Fruit fly (Drosophila melanogaster): ENCODE measurements around the gene dyl.

The dyl gene

DNA sequence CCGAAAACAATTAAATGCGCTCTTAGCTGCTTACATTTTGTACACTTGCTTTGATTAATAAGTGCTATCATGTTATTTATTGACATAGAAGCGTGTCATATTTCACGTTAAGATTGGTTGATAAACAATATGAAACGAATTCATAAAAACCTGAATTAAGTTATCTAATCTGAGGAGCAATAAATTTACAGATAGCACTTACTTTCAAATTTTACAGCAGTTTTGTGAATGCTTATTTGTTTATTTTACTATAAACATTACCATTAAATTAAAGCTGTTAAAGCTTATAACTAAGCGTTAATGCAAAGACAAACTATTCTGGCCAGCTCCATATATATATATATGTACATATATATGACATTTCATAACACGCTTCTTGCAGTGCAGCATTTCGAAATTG is 5.4 kb downstream of the dyl start:
- TF ChIP-seq HLH106 (tag; optimal IDR thresholded peaks at IDR 0.05): no peak
- no peak for TF ChIP-seq sage (GFP tag; optimal IDR thresholded peaks at IDR 0.05)
- no peak for TF ChIP-seq ey (GFP tag; optimal IDR thresholded peaks at IDR 0.05)
- no peak for TF ChIP-seq brk (GFP tag; optimal IDR thresholded peaks at IDR 0.05)
- TF ChIP-seq Hr78 (GFP tag; optimal IDR thresholded peaks at IDR 0.05): no peak
- TF ChIP-seq Dfd (GFP tag; optimal IDR thresholded peaks at IDR 0.05): no peak
- no peak for TF ChIP-seq N (GFP tag; optimal IDR thresholded peaks at IDR 0.05)
- TF ChIP-seq sv (GFP tag; optimal IDR thresholded peaks at IDR 0.05): no peak
- no peak for TF ChIP-seq psq (GFP tag; optimal IDR thresholded peaks at IDR 0.05)
- no peak for TF ChIP-seq CrebA (GFP tag; optimal IDR thresholded peaks at IDR 0.05; ENCODE audit: borderline replicate concordance)
- TF ChIP-seq usp (GFP tag; optimal IDR thresholded peaks at IDR 0.05): no peak
- no peak for TF ChIP-seq Myc (optimal IDR thresholded peaks at IDR 0.05)
- no peak for TF ChIP-seq CG9705 (GFP tag; optimal IDR thresholded peaks at IDR 0.05)

DNA sequence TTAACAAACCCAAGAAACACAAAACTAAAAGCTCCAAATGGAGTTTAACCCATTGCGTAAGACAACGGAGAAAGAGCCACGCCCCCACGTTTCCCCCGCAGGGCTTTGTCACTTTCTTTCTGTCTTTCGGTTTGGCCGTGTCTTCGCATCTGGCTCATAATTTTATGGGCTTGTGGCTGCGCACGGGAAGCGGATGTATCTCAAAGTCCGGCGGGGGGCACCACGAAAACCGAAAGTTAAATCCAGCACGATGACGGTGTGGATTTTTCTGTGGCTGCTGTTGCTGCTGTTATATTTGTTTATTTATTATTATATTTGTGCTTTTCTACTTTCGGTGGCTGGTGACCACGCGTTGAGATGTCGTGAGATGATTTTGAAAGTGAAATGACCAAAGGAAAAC is 10.8 kb downstream of the dyl start:
- TF ChIP-seq usp (GFP tag; optimal IDR thresholded peaks at IDR 0.05) (no peak), GATAd (GFP tag; optimal IDR thresholded peaks at IDR 0.05) (no peak), Sp1 (GFP tag; optimal IDR thresholded peaks at IDR 0.05) (no peak), Jra (GFP tag; optimal IDR thresholded peaks at IDR 0.05) (no peak)

DNA sequence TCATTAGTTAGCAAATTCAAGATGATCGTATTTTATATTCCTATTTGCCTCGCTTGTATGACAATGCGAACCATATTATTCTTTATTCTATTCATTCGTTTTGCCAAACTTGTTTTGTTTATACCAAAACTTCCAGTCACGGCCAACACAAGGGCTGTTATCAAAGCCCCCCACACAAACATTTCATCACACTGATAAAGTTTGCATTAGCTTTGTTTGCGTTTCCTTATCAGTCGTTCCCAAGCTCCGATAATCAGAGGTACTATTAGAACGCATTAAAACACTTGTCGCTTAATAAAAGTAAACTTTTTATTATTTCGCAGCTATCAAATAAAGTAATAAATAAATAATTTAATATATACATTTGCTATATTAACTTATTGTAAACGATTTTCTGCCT is 13.8 kb downstream of the dyl start:
- no peak for TF ChIP-seq GATAd (GFP tag; optimal IDR thresholded peaks at IDR 0.05)
- no peak for TF ChIP-seq CG32264 (GFP tag; optimal IDR thresholded peaks at IDR 0.05)
- TF ChIP-seq fru (GFP tag; optimal IDR thresholded peaks at IDR 0.05): no peak
- TF ChIP-seq sv (GFP tag; optimal IDR thresholded peaks at IDR 0.05): no peak
- TF ChIP-seq Rel (GFP tag; optimal IDR thresholded peaks at IDR 0.05): no peak
- no peak for TF ChIP-seq Rel (tag; optimal IDR thresholded peaks at IDR 0.05)
- no peak for TF ChIP-seq dl (GFP tag; optimal IDR thresholded peaks at IDR 0.05; ENCODE audit: insufficient read depth in 1 of 2, partially characterized antibody in 2 of 2)
- TF ChIP-seq foxo (GFP tag; optimal IDR thresholded peaks at IDR 0.05): no peak
- TF ChIP-seq jim (GFP tag; optimal IDR thresholded peaks at IDR 0.05): no peak
- no peak for TF ChIP-seq Sp1 (GFP tag; optimal IDR thresholded peaks at IDR 0.05)
- TF ChIP-seq dsf (GFP tag; optimal IDR thresholded peaks at IDR 0.05; ENCODE audit: borderline replicate concordance): no peak
- TF ChIP-seq Vsx2 (GFP tag; optimal IDR thresholded peaks at IDR 0.05; ENCODE audit: partially characterized antibody): no peak
- TF ChIP-seq woc (GFP tag; optimal IDR thresholded peaks at IDR 0.05): no peak
- no peak for TF ChIP-seq Dif (GFP tag; optimal IDR thresholded peaks at IDR 0.05; ENCODE audit: partially characterized antibody)
- no peak for TF ChIP-seq CrebA (GFP tag; optimal IDR thresholded peaks at IDR 0.05; ENCODE audit: borderline replicate concordance)
- no peak for TF ChIP-seq br (GFP tag; optimal IDR thresholded peaks at IDR 0.05)
- TF ChIP-seq Hr78 (GFP tag; optimal IDR thresholded peaks at IDR 0.05): no peak

DNA sequence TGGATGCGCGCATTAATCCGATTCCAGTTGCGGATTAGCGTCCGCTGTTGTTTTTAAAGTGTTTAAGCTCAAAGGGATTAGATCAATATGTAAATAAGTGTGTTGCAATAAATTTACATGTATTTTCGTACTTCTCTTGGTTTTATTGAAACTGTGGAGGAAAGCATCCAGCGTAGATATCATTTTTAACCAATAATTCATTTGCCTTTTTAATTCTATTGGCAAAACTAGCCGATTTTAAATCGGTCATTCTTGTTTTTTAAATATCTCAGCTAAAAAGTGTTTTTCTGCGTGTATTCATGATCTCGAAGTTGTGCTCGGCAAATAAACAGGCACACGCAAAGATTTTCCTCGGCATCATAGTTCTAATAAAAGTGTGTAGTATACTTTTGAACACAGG is 14.2 kb downstream of the dyl start:
- TF ChIP-seq OdsH (GFP tag; optimal IDR thresholded peaks at IDR 0.05) (no peak), Hr78 (GFP tag; optimal IDR thresholded peaks at IDR 0.05) (no peak), foxo (GFP tag; optimal IDR thresholded peaks at IDR 0.05) (no peak), dl (GFP tag; optimal IDR thresholded peaks at IDR 0.05; ENCODE audit: insufficient read depth in 1 of 2, partially characterized antibody in 2 of 2) (no peak), Mio (GFP tag; optimal IDR thresholded peaks at IDR 0.05) (no peak), Dif (GFP tag; optimal IDR thresholded peaks at IDR 0.05; ENCODE audit: partially characterized antibody) (no peak), fru (GFP tag; optimal IDR thresholded peaks at IDR 0.05) (no peak), woc (GFP tag; optimal IDR thresholded peaks at IDR 0.05) (no peak), usp (GFP tag; optimal IDR thresholded peaks at IDR 0.05) (no peak), Sp1 (GFP tag; optimal IDR thresholded peaks at IDR 0.05) (no peak), Jra (GFP tag; optimal IDR thresholded peaks at IDR 0.05) (no peak), CG32264 (GFP tag; optimal IDR thresholded peaks at IDR 0.05) (no peak), Myc (optimal IDR thresholded peaks at IDR 0.05) (no peak), pan (optimal IDR thresholded peaks at IDR 0.05) (no peak)

DNA sequence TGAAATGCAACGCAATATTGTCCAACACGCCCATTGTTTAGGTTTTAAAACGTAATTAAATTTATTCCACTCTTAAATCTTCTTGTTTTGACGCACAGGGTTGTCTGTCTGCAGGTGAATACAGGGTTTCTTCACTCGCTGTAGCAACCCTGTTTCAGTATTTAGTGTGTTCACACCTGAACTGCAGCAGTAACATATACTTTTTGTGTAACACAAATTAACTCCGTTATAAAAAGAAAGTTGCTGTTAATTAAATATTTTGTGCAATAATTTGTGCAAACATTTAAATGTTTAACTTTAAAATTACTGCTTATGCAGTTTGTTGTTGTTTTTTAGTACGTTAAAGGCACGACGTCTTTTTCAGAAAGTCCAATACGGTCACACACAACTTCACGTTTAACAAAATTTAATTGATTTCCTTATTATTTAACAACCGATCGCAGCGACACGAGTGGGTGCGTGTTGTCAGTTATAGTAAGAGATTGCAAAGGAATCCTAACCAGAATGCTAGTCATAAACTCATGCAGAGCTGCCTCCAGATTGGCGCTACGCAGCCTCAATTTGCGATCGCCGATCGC is 15.3 kb downstream of the dyl start, which contains the start of the genes CG15012 and Fdx2:
Gene CG15012, minus strand, starts transcription at position 127 of the 578 bp plus-strand sequence.
Gene Fdx2, plus strand, starts transcription at position 363 of the 578 bp plus-strand sequence.
- peak; percentile 43 for TF ChIP-seq rgr (GFP tag; optimal IDR thresholded peaks at IDR 0.05)
- TF ChIP-seq woc (GFP tag; optimal IDR thresholded peaks at IDR 0.05): peak; percentile 71
- TF ChIP-seq br (GFP tag; optimal IDR thresholded peaks at IDR 0.05): no peak
- no peak for TF ChIP-seq CG32264 (GFP tag; optimal IDR thresholded peaks at IDR 0.05)
- TF ChIP-seq Abd-B (GFP tag; optimal IDR thresholded peaks at IDR 0.05): no peak
- TF ChIP-seq psq (GFP tag; optimal IDR thresholded peaks at IDR 0.05): no peak
- TF ChIP-seq Dfd (GFP tag; optimal IDR thresholded peaks at IDR 0.05): no peak
- TF ChIP-seq Hnf4 (GFP tag; optimal IDR thresholded peaks at IDR 0.05): no peak
- no peak for TF ChIP-seq CrebA (GFP tag; optimal IDR thresholded peaks at IDR 0.05; ENCODE audit: borderline replicate concordance)
- TF ChIP-seq Rel (GFP tag; optimal IDR thresholded peaks at IDR 0.05): no peak
- no peak for TF ChIP-seq Rel (tag; optimal IDR thresholded peaks at IDR 0.05)
- TF ChIP-seq tai (GFP tag; optimal IDR thresholded peaks at IDR 0.05): no peak
- no peak for TF ChIP-seq CG9705 (GFP tag; optimal IDR thresholded peaks at IDR 0.05)
- no peak for TF ChIP-seq GATAd (GFP tag; optimal IDR thresholded peaks at IDR 0.05)
- peak; percentile 8 for TF ChIP-seq ey (GFP tag; optimal IDR thresholded peaks at IDR 0.05)
- no peak for TF ChIP-seq brk (GFP tag; optimal IDR thresholded peaks at IDR 0.05)
- TF ChIP-seq Mio (GFP tag; optimal IDR thresholded peaks at IDR 0.05): no peak
- TF ChIP-seq Myc (optimal IDR thresholded peaks at IDR 0.05): peak; percentile 33
- TF ChIP-seq Dif (GFP tag; optimal IDR thresholded peaks at IDR 0.05; ENCODE audit: partially characterized antibody): no peak
- TF ChIP-seq pan (optimal IDR thresholded peaks at IDR 0.05): no peak
- TF ChIP-seq sage (GFP tag; optimal IDR thresholded peaks at IDR 0.05): no peak
- no peak for TF ChIP-seq Vsx2 (GFP tag; optimal IDR thresholded peaks at IDR 0.05; ENCODE audit: partially characterized antibody)
- no peak for TF ChIP-seq foxo (GFP tag; optimal IDR thresholded peaks at IDR 0.05)
- no peak for TF ChIP-seq dl (GFP tag; optimal IDR thresholded peaks at IDR 0.05; ENCODE audit: insufficient read depth in 1 of 2, partially characterized antibody in 2 of 2)
- TF ChIP-seq jim (GFP tag; optimal IDR thresholded peaks at IDR 0.05): no peak
- TF ChIP-seq dmrt93B (GFP tag; optimal IDR thresholded peaks at IDR 0.05): no peak
- no peak for TF ChIP-seq OdsH (GFP tag; optimal IDR thresholded peaks at IDR 0.05)
- no peak for TF ChIP-seq lola (GFP tag; optimal IDR thresholded peaks at IDR 0.05)
- TF ChIP-seq h (GFP tag; optimal IDR thresholded peaks at IDR 0.05): no peak
